Fruit fly (Drosophila melanogaster): Measurements from ENCODE around the gene Uch.
A peak's percentile ranks its signal among the peaks of the same experiment; 100 is the strongest.

Gene Uch

dm6 chr2L:2180120-2180539, 33.9 kb downstream of the Uch start (continued):
- TF ChIP-seq fu2 (GFP tag; optimal IDR thresholded peaks at IDR 0.05) (no peak), Six4 (GFP tag; optimal IDR thresholded peaks at IDR 0.05) (peak; percentile 92), pita (GFP tag; optimal IDR thresholded peaks at IDR 0.05) (no peak), CkIIα-i1 (GFP tag; IDR thresholded peaks at IDR 0.05) (peak; percentile 62), Hr78 (GFP tag; optimal IDR thresholded peaks at IDR 0.05) (peak in 1 of 2 experiments; percentile 97), Bgb (GFP tag; IDR thresholded peaks at IDR 0.05; ENCODE audit: partially characterized antibody) (no peak), bcd (GFP tag; optimal IDR thresholded peaks at IDR 0.05) (peak; percentile 90), Fer3 (tag; optimal IDR thresholded peaks at IDR 0.05) (peak; percentile 88), nau (GFP tag; optimal IDR thresholded peaks at IDR 0.05) (peak; percentile 81), CG10431 (GFP tag; optimal IDR thresholded peaks at IDR 0.05) (peak; percentile 69), Doc2 (GFP tag; IDR thresholded peaks at IDR 0.05) (0 out of 2 replicates have a peak, but pooled peaks have one; percentile 17), Opbp (GFP tag; IDR thresholded peaks at IDR 0.05; ENCODE audit: partially characterized antibody) (no peak), CG7928 (GFP tag; optimal IDR thresholded peaks at IDR 0.05) (peak; percentile 27), CG10543 (GFP tag; optimal IDR thresholded peaks at IDR 0.05) (peak; percentile 10), MESR4 (GFP tag; optimal IDR thresholded peaks at IDR 0.05) (peak; percentile 43), pnt (GFP tag; optimal IDR thresholded peaks at IDR 0.05) (peak; percentile 74), CG15011 (GFP tag; optimal IDR thresholded peaks at IDR 0.05) (peak; percentile 86), chif (GFP tag; optimal IDR thresholded peaks at IDR 0.05) (peak; percentile 79 to 83), D19B (GFP tag; optimal IDR thresholded peaks at IDR 0.05) (peak; percentile 21), CG17829 (tag; optimal IDR thresholded peaks at IDR 0.05) (peak; percentile 96), scrt (GFP tag; optimal IDR thresholded peaks at IDR 0.05) (peak; percentile 82), Ets97D (GFP tag; optimal IDR thresholded peaks at IDR 0.05) (peak; percentile 62), onecut (GFP tag; IDR thresholded peaks at IDR 0.05) (peak; percentile 83), schlank (tag; optimal IDR thresholded peaks at IDR 0.05) (peak; percentile 42), Nf-YA (GFP tag; IDR thresholded peaks at IDR 0.05) (peak; percentile 81), CG10147 (GFP tag; optimal IDR thresholded peaks at IDR 0.05) (peak; percentile 72), CG5245 (GFP tag; optimal IDR thresholded peaks at IDR 0.05) (peak; percentile 85), tio (GFP tag; optimal IDR thresholded peaks at IDR 0.05) (peak; percentile 63), Eip74EF (GFP tag; optimal IDR thresholded peaks at IDR 0.05) (peak in 1 of 2 experiments; percentile 92), CG17359 (tag; optimal IDR thresholded peaks at IDR 0.05) (peak; percentile 96), vvl (GFP tag; IDR thresholded peaks at IDR 0.05) (peak; percentile 96), crol (GFP tag; IDR thresholded peaks at IDR 0.05) (peak; percentile 68), CG15696 (tag; optimal IDR thresholded peaks at IDR 0.05) (peak; percentile 85), CG7357 (GFP tag; IDR thresholded peaks at IDR 0.05) (peak; percentile 72; the same call in 2 of the 3 replicates), ro (GFP tag; IDR thresholded peaks at IDR 0.05) (peak; percentile 62; the same call in 1 of the 2 replicates), HLH54F (GFP tag; optimal IDR thresholded peaks at IDR 0.05) (peak; percentile 52), hb (GFP tag; IDR thresholded peaks at IDR 0.05; ENCODE audit: partially characterized antibody) (no peak), zfh2 (GFP tag; optimal IDR thresholded peaks at IDR 0.05) (peak; percentile 9), lov (optimal IDR thresholded peaks at IDR 0.05) (no peak), lov (GFP tag; IDR thresholded peaks at IDR 0.05) (peak; percentile 89), dmrt11E (tag; optimal IDR thresholded peaks at IDR 0.05) (peak; percentile 93), bigmax (GFP tag; optimal IDR thresholded peaks at IDR 0.05) (no peak), rib (GFP tag; IDR thresholded peaks at IDR 0.05) (peak; percentile 73), ara (GFP tag; IDR thresholded peaks at IDR 0.05) (peak; percentile 94), Dll (GFP tag; IDR thresholded peaks at IDR 0.05; ENCODE audit: partially characterized antibody) (no peak), ssp (GFP tag; IDR thresholded peaks at IDR 0.05) (peak; percentile 76), zf30C (GFP tag; optimal IDR thresholded peaks at IDR 0.05) (peak; percentile 76), nerfin-2 (GFP tag; IDR thresholded peaks at IDR 0.05; ENCODE audit: partially characterized antibody) (no peak), wek (GFP tag; optimal IDR thresholded peaks at IDR 0.05) (peak; percentile 66), disco-r (GFP tag; optimal IDR thresholded peaks at IDR 0.05) (peak; percentile 34)
